Fruit fly (Drosophila melanogaster) whole organism, embryonic: ENCODE data around the gene CG9706.

Experiments
- CG10147 ChIP-seq: fragments of 200-800 bp; sonication (Bioruptor generic); optimal IDR thresholded peaks from 2 replicates; lab custom pipeline; 2019; ENCODE audit warnings: missing biosample characterization, mild to moderate bottlenecking, missing genetic modification characterization, moderate library complexity
- CG10979 ChIP-seq: fragments of 200-800 bp; sonication (Bioruptor generic); optimal IDR thresholded peaks from 2 replicates; lab custom pipeline; 2018; ENCODE audit warnings: missing biosample characterization, mild to moderate bottlenecking, missing genetic modification characterization, moderate library complexity
- CG12071 ChIP-seq: fragments of 200-800 bp; sonication (Bioruptor generic); optimal IDR thresholded peaks from 3 replicates; lab custom pipeline; 2018; ENCODE audit warnings: missing biosample characterization, mild to moderate bottlenecking, missing genetic modification characterization
- CG13424 ChIP-seq: fragments of 200-800 bp; sonication (Bioruptor generic); optimal IDR thresholded peaks from 2 replicates; lab custom pipeline; 2019; ENCODE audit warnings: missing biosample characterization, mild to moderate bottlenecking, missing genetic modification characterization, moderate library complexity
- CG13624 ChIP-seq: fragments of 200-800 bp; sonication (Bioruptor generic); optimal IDR thresholded peaks from 2 replicates; lab custom pipeline; 2016; ENCODE audit warnings: missing biosample characterization, missing genetic modification characterization
- CG15514 ChIP-seq: fragments of 200-800 bp; sonication (Bioruptor generic); optimal IDR thresholded peaks from 3 replicates; lab custom pipeline; 2017; ENCODE audit warnings: missing biosample characterization, missing genetic modification characterization, mild to moderate bottlenecking, moderate library complexity, missing genetic modification reagents
- CG17359 ChIP-seq: fragments of 200-800 bp; sonication (Bioruptor generic); optimal IDR thresholded peaks from 3 replicates; lab custom pipeline; 2018; ENCODE audit warnings: missing biosample characterization, mild to moderate bottlenecking, missing genetic modification characterization, moderate library complexity
- CG30020 ChIP-seq: fragments of 200-800 bp; optimal IDR thresholded peaks from 2 replicates; lab custom pipeline; 2019; ENCODE audit warnings: missing biosample characterization, mild to moderate bottlenecking, missing genetic modification characterization, moderate library complexity
- CG31441 ChIP-seq: fragments of 200-800 bp; sonication (Bioruptor generic); IDR thresholded peaks from 2 replicates; pipeline ENCODE4 v1.3.6; 2022; ENCODE audit warnings: missing biosample characterization, missing genetic modification characterization
- CG42726 ChIP-seq: fragments of 200-800 bp; sonication (Bioruptor generic); IDR thresholded peaks from 2 replicates; pipeline ENCODE4 v1.3.6; 2022; ENCODE audit warnings: missing biosample characterization, missing genetic modification characterization; ENCODE audit not compliant: partially characterized antibody
- CG6683 ChIP-seq: fragments of 200-800 bp; sonication (Bioruptor generic); optimal IDR thresholded peaks from 2 replicates; lab custom pipeline; 2017; ENCODE audit warnings: missing biosample characterization, mild to moderate bottlenecking, missing genetic modification characterization, missing genetic modification reagents
- CG6791 ChIP-seq: fragments of 200-800 bp; sonication (Bioruptor generic); IDR thresholded peaks from 3 replicates; pipeline ENCODE4 v1.3.6; 2022; ENCODE audit warnings: missing biosample characterization, missing genetic modification characterization; ENCODE audit not compliant: partially characterized antibody
- CG8359 ChIP-seq: fragments of 200-800 bp; sonication (Bioruptor generic); optimal IDR thresholded peaks from 2 replicates; lab custom pipeline; 2017; ENCODE audit warnings: missing biosample characterization, mild to moderate bottlenecking, missing genetic modification characterization, borderline replicate concordance
- CG9609 ChIP-seq: fragments of 200-800 bp; sonication (Bioruptor generic); optimal IDR thresholded peaks from 3 replicates; lab custom pipeline; 2016; ENCODE audit warnings: missing biosample characterization, missing genetic modification characterization
- D ChIP-seq, 2 experiments: fragments of 200-800 bp in 1 of 2; fragments of >200 bp in 1 of 2; sonication (Bioruptor generic) in 1 of 2; optimal IDR thresholded peaks; 2 replicates in 1 of 2; 3 replicates in 1 of 2; lab custom pipeline; 2017; ENCODE audit warnings: mild to moderate bottlenecking in 1 of 2, missing biosample characterization in 1 of 2, missing genetic modification characterization in 1 of 2, missing genetic modification reagents in 1 of 2
- Dbx ChIP-seq: fragments of 200-800 bp; sonication (Bioruptor generic); IDR thresholded peaks from 3 replicates; pipeline ENCODE4 v1.3.6; 2022; ENCODE audit warnings: missing biosample characterization, missing genetic modification characterization
- GATAe ChIP-seq: fragments of 200-800 bp; sonication (Bioruptor generic); conservative IDR thresholded peaks from 2 replicates; pipeline ENCODE4 v1.3.6; 2022; ENCODE audit warnings: missing biosample characterization, missing genetic modification characterization
- HLH4C ChIP-seq: fragments of 200-800 bp; sonication (Bioruptor generic); IDR thresholded peaks from 3 replicates; pipeline ENCODE4 v1.3.6; 2022; ENCODE audit warnings: missing biosample characterization, missing genetic modification characterization; ENCODE audit not compliant: partially characterized antibody
- Hsf ChIP-seq: fragments of 200-800 bp; sonication (Bioruptor generic); optimal IDR thresholded peaks from 3 replicates; lab custom pipeline; 2016; ENCODE audit warnings: missing biosample characterization, missing genetic modification characterization
- Mad ChIP-seq: fragments of 200-800 bp; sonication (Bioruptor generic); optimal IDR thresholded peaks from 2 replicates; lab custom pipeline; 2016; ENCODE audit warnings: missing biosample characterization, missing genetic modification characterization
- NC2β ChIP-seq: fragments of 200-800 bp; sonication (Bioruptor generic); optimal IDR thresholded peaks from 2 replicates; lab custom pipeline; 2016; ENCODE audit warnings: missing biosample characterization, missing genetic modification characterization
- Neu2 ChIP-seq: fragments of 200-800 bp; sonication (Bioruptor generic); optimal IDR thresholded peaks from 3 replicates; lab custom pipeline; 2016; ENCODE audit warnings: missing biosample characterization, missing genetic modification characterization, borderline replicate concordance
- Nf-YA ChIP-seq: fragments of 200-800 bp; sonication (Bioruptor generic); IDR thresholded peaks from 2 replicates; pipeline ENCODE4 v1.3.6; 2022; ENCODE audit warnings: missing biosample characterization, missing genetic modification characterization
- NfI ChIP-seq: fragments of 200-800 bp; sonication (Bioruptor generic); optimal IDR thresholded peaks from 3 replicates; lab custom pipeline; 2018; ENCODE audit warnings: missing biosample characterization, mild to moderate bottlenecking, missing genetic modification characterization, moderate library complexity
- Rfx ChIP-seq: fragments of 200-800 bp; sonication (Bioruptor generic); IDR thresholded peaks from 2 replicates; pipeline ENCODE4 v1.3.6; 2022; ENCODE audit warnings: missing biosample characterization, missing genetic modification characterization
- Scr ChIP-seq: fragments of 200-800 bp; sonication (Bioruptor generic); IDR thresholded peaks from 2 replicates; pipeline ENCODE4 v1.3.6; 2022; ENCODE audit warnings: missing biosample characterization, missing genetic modification characterization; ENCODE audit not compliant: partially characterized antibody
- Sry-β ChIP-seq: fragments of 200-800 bp; sonication (Bioruptor generic); optimal IDR thresholded peaks from 2 replicates; lab custom pipeline; 2018; ENCODE audit warnings: missing biosample characterization, mild to moderate bottlenecking, missing genetic modification characterization, moderate library complexity
- Usf ChIP-seq: fragments of 200-800 bp; sonication (Bioruptor generic); optimal IDR thresholded peaks from 2 replicates; lab custom pipeline; 2017; ENCODE audit warnings: missing genotype, missing biosample characterization, missing genetic modification characterization
- ac ChIP-seq: fragments of 200-800 bp; sonication (Bioruptor generic); optimal IDR thresholded peaks from 3 replicates; lab custom pipeline; 2017; ENCODE audit warnings: missing biosample characterization, mild to moderate bottlenecking, missing genetic modification characterization
- ara ChIP-seq: fragments of 200-800 bp; sonication (Bioruptor generic); IDR thresholded peaks from 2 replicates; pipeline ENCODE4 v1.3.6; 2022; ENCODE audit warnings: missing biosample characterization, missing genetic modification characterization
- az2 ChIP-seq: fragments of 200-800 bp; sonication (Bioruptor generic); optimal IDR thresholded peaks from 3 replicates; lab custom pipeline; 2016; ENCODE audit warnings: missing biosample characterization, missing genetic modification characterization
- bsh ChIP-seq, 2 experiments: fragments of 200-800 bp; sonication (Bioruptor generic); optimal IDR thresholded peaks; 2 replicates each; lab custom pipeline; 2017 to 2018; ENCODE audit warnings: mild to moderate bottlenecking in 2 of 2, missing biosample characterization in 2 of 2, missing genetic modification characterization in 2 of 2, moderate library complexity in 1 of 2
- crol ChIP-seq: fragments of 200-800 bp; sonication (Bioruptor generic); IDR thresholded peaks from 2 replicates; pipeline ENCODE4 v1.3.6; 2022; ENCODE audit warnings: missing biosample characterization, missing genetic modification characterization
- esg ChIP-seq: fragments of 200-800 bp; sonication (Bioruptor generic); conservative IDR thresholded peaks from 2 replicates; pipeline ENCODE4 v1.3.6; 2022; ENCODE audit warnings: missing biosample characterization, missing genetic modification characterization
- eyg ChIP-seq: fragments of 200-800 bp; sonication (Bioruptor generic); optimal IDR thresholded peaks from 3 replicates; lab custom pipeline; 2016; ENCODE audit warnings: missing biosample characterization, missing genetic modification characterization
- fd96Cb ChIP-seq: fragments of 200-800 bp; sonication (Bioruptor generic); optimal IDR thresholded peaks from 2 replicates; lab custom pipeline; 2018; ENCODE audit warnings: missing biosample characterization, mild to moderate bottlenecking, missing genetic modification characterization, moderate library complexity
- inv ChIP-seq: fragments of 200-800 bp; sonication (Bioruptor generic); IDR thresholded peaks from 2 replicates; pipeline ENCODE4 v1.3.6; 2022; ENCODE audit warnings: missing biosample characterization, missing genetic modification characterization; ENCODE audit not compliant: partially characterized antibody
- kni ChIP-seq: fragments of 200-800 bp; sonication (Bioruptor generic); optimal IDR thresholded peaks from 3 replicates; lab custom pipeline; 2017; ENCODE audit warnings: mild to moderate bottlenecking, missing biosample characterization, missing genetic modification reagents, missing genetic modification characterization
- lola ChIP-seq, 3 experiments: fragments of >200 bp in 2 of 3; fragments of 200-800 bp in 1 of 3; sonication (Bioruptor generic) in 1 of 3; optimal IDR thresholded peaks; 2 replicates each; lab custom pipeline; 2017 to 2019; ENCODE audit warnings: missing biosample characterization in 3 of 3, missing genetic modification characterization in 3 of 3, mild to moderate bottlenecking in 1 of 3, moderate library complexity in 1 of 3
- pita ChIP-seq: fragments of 200-800 bp; sonication (Bioruptor generic); optimal IDR thresholded peaks from 2 replicates; lab custom pipeline; 2017; ENCODE audit warnings: missing biosample characterization, mild to moderate bottlenecking, missing genetic modification characterization
- rib ChIP-seq: fragments of 200-800 bp; sonication (Bioruptor generic); IDR thresholded peaks from 2 replicates; pipeline ENCODE4 v1.3.6; 2022; ENCODE audit warnings: missing biosample characterization, missing genetic modification characterization
- salm ChIP-seq: fragments of 200-800 bp; sonication (Bioruptor generic); optimal IDR thresholded peaks from 2 replicates; lab custom pipeline; 2018; ENCODE audit warnings: missing biosample characterization, mild to moderate bottlenecking, missing genetic modification characterization
- shn ChIP-seq: fragments of 200-800 bp; sonication (Bioruptor generic); optimal IDR thresholded peaks from 3 replicates; lab custom pipeline; 2016; ENCODE audit warnings: missing biosample characterization, missing genetic modification characterization
- toy ChIP-seq: fragments of 200-800 bp; sonication (Bioruptor generic); IDR thresholded peaks from 2 replicates; pipeline ENCODE4 v1.3.6; 2022; ENCODE audit warnings: missing biosample characterization, missing genetic modification characterization
- trh ChIP-seq: fragments of 200-800 bp; sonication (Bioruptor generic); optimal IDR thresholded peaks from 2 replicates; lab custom pipeline; 2016; ENCODE audit warnings: missing biosample characterization, missing genetic modification characterization

CG9706 gene

DNA sequence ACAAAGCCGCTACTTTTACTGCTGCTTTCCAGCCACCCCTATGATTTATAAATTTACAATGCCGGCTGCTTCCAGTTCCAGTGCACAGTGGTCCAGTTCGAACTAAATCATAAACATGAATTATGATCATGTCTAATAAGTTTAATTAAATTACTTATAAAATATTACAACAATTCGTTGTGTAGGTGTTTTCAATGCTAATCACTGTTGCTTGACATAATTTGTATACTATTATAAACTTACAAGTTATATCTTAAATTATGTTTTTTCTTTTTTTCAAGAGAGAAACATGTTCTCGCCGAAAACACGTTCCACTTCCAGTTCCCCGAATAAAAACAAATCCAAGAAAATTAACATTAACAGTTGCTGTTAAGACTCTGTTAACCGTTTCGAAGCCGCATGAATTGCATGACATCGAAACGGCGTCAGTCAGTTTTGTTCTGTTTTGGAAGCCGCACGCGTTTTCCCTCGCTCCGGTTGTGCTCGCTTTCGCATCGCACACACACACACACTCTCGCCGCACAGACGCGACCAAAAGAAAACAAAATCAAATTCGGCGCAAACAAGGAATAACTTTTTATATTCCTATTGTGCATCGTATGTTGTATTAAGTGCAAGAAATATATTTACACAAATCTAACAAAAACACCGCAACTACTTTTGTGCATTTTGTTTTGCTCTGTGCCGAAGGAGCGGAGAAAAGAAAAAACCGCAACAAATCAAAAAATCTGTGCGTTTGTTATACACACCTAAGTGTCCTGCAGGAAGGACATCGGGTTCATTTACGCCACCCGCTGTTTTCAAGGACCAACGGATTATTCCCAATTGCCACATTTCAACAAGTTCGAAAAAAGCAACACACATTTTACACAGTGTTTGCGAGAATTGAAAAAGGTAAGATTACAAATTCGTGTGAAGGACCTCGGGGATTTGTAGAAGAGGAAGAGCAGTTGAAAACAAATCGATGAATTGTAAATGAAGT is 16.9 kb upstream of the CG9706 start, which contains the start of gene Nrt (continued):
- TF ChIP-seq NfI = peak; percentile 49
- no peak for TF ChIP-seq pita
- peak; percentile 85 for TF ChIP-seq CG31441
- peak; percentile 50 for TF ChIP-seq fd96Cb (tag; lab: Kevin White, UChicago)
- no peak for TF ChIP-seq CG13624 (GFP tag; lab: Kevin White, UChicago)
- peak; percentile 7 for TF ChIP-seq CG15514 (GFP tag; lab: Kevin White, UChicago)
- TF ChIP-seq D (optimal IDR thresholded peaks at IDR 0.05; lab: Kevin White, UChicago) = no peak
- peak; percentile 12 for TF ChIP-seq D (GFP tag; optimal IDR thresholded peaks at IDR 0.05; lab: Kevin White, UChicago)
- 0 out of 3 replicates have a peak, but pooled peaks have one; percentile 30 for TF ChIP-seq Dbx (GFP tag; lab: Robert Waterston, UW)
- peak; percentile 6 for TF ChIP-seq CG8359 (GFP tag; lab: Kevin White, UChicago)
- TF ChIP-seq toy = no peak
- TF ChIP-seq rib (GFP tag; lab: Robert Waterston, UW) = 0 out of 2 replicates have a peak, but pooled peaks have one; percentile 23
- peak; percentile 83 for TF ChIP-seq CG10147 (GFP tag; lab: Kevin White, UChicago)
- peak; percentile 9 for TF ChIP-seq kni (GFP tag; lab: Kevin White, UChicago)
- peak; percentile 29 for TF ChIP-seq Neu2 (GFP tag; lab: Kevin White, UChicago)
- 0 out of 2 replicates have a peak, but pooled peaks have one; percentile 24 for TF ChIP-seq inv
- TF ChIP-seq CG42726 (GFP tag; lab: Robert Waterston, UW) = peak; percentile 58; the same call in 1 of the 2 replicates
- peak; percentile 26 for TF ChIP-seq Hsf (GFP tag; lab: Kevin White, UChicago)
- TF ChIP-seq crol (GFP tag; lab: Robert Waterston, UW) = no peak
- TF ChIP-seq shn (GFP tag; lab: Kevin White, UChicago) = no peak
- no peak for TF ChIP-seq Sry-β (GFP tag; lab: Kevin White, UChicago)
- TF ChIP-seq CG12071 (GFP tag; lab: Kevin White, UChicago) = no peak
- no peak for TF ChIP-seq Mad (GFP tag; lab: Kevin White, UChicago)
- peak; percentile 69 for TF ChIP-seq CG6683 (GFP tag; lab: Kevin White, UChicago)
- TF ChIP-seq ac (GFP tag; lab: Kevin White, UChicago) = no peak
- peak; percentile 83 for TF ChIP-seq CG13424
- TF ChIP-seq HLH4C (GFP tag; lab: Robert Waterston, UW) = no peak
- no peak for TF ChIP-seq NC2β
- TF ChIP-seq ara (GFP tag; lab: Robert Waterston, UW) = peak; percentile 68
- TF ChIP-seq bsh (GFP tag; optimal IDR thresholded peaks at IDR 0.05; lab: Kevin White, UChicago) = peak; percentile 48 to 76
- TF ChIP-seq CG17359 = peak; percentile 74
- peak; percentile 49 for TF ChIP-seq CG30020 (tag; lab: Kevin White, UChicago)
- peak; percentile 26; the same call in 1 of the 3 replicates for TF ChIP-seq CG6791 (GFP tag; lab: Robert Waterston, UW)
- TF ChIP-seq Scr (GFP tag; lab: Robert Waterston, UW) = 0 out of 2 replicates have a peak, but pooled peaks have one; percentile 34
- no peak for TF ChIP-seq CG9609 (GFP tag; lab: Kevin White, UChicago)
- peak; percentile 69 for TF ChIP-seq CG10979 (tag; lab: Kevin White, UChicago)
- no peak for TF ChIP-seq trh (GFP tag; lab: Kevin White, UChicago)
- peak; percentile 67 for TF ChIP-seq salm (tag; lab: Kevin White, UChicago)
- peak; percentile 73 for TF ChIP-seq Rfx
- no peak for TF ChIP-seq eyg (GFP tag; lab: Kevin White, UChicago)
- 0 out of 2 replicates have a peak, but pooled peaks have one; percentile 11 for TF ChIP-seq esg (GFP tag; lab: Robert Waterston, UW)
- no peak for TF ChIP-seq Usf (GFP tag; lab: Kevin White, UChicago)
- no peak for TF ChIP-seq GATAe (GFP tag; lab: Robert Waterston, UW)
- no peak for TF ChIP-seq Nf-YA
- TF ChIP-seq lola (GFP tag; optimal IDR thresholded peaks at IDR 0.05; lab: Kevin White, UChicago) = peak in 1 of 3 experiments; percentile 71
- peak; percentile 71 for TF ChIP-seq az2 (GFP tag; lab: Kevin White, UChicago)
